Fruit fly (Drosophila melanogaster) whole organism, embryonic: ENCODE results near the gene CG7264.
A peak's percentile ranks its signal among the peaks of the same experiment; 100 is the strongest.

Experiments
- CG10267 ChIP-seq: fragments of 200-800 bp; sonication (Bioruptor generic); optimal IDR thresholded peaks from 2 replicates; lab custom pipeline; 2018; ENCODE audit warnings: missing biosample characterization, mild to moderate bottlenecking, missing genetic modification characterization, moderate library complexity
- CG10431 ChIP-seq: fragments of 200-800 bp; sonication (Bioruptor generic); optimal IDR thresholded peaks from 3 replicates; lab custom pipeline; 2018; ENCODE audit warnings: missing biosample characterization, mild to moderate bottlenecking, missing genetic modification characterization
- CG11696 ChIP-seq: fragments of 200-800 bp; sonication (Bioruptor generic); IDR thresholded peaks from 2 replicates; pipeline ENCODE4 v1.3.6; 2022; ENCODE audit warnings: missing biosample characterization, missing genetic modification characterization
- CG12219 ChIP-seq: fragments of 200-800 bp; sonication (Bioruptor generic); optimal IDR thresholded peaks from 3 replicates; lab custom pipeline; 2018; ENCODE audit warnings: missing biosample characterization, mild to moderate bottlenecking, missing genetic modification characterization
- CG12391 ChIP-seq: fragments of 200-800 bp; sonication (Bioruptor generic); optimal IDR thresholded peaks from 3 replicates; lab custom pipeline; 2018; ENCODE audit warnings: missing biosample characterization, mild to moderate bottlenecking, missing genetic modification characterization, moderate library complexity
- CG12744 ChIP-seq: fragments of 200-800 bp; sonication (Bioruptor generic); optimal IDR thresholded peaks from 2 replicates; lab custom pipeline; 2016; ENCODE audit warnings: missing biosample characterization, missing genetic modification characterization
- CG13624 ChIP-seq: fragments of 200-800 bp; sonication (Bioruptor generic); optimal IDR thresholded peaks from 2 replicates; lab custom pipeline; 2016; ENCODE audit warnings: missing biosample characterization, missing genetic modification characterization
- CG15479 ChIP-seq: fragments of 200-800 bp; sonication (Bioruptor generic); optimal IDR thresholded peaks from 3 replicates; lab custom pipeline; 2019; ENCODE audit warnings: missing biosample characterization, mild to moderate bottlenecking, missing genetic modification characterization, moderate library complexity
- CG15601 ChIP-seq: fragments of 200-800 bp; sonication (Bioruptor generic); optimal IDR thresholded peaks from 3 replicates; lab custom pipeline; 2019; ENCODE audit warnings: missing biosample characterization, mild to moderate bottlenecking, missing genetic modification characterization, moderate library complexity
- CG1602 ChIP-seq: fragments of 200-800 bp; sonication (Bioruptor generic); optimal IDR thresholded peaks from 3 replicates; lab custom pipeline; 2016; ENCODE audit warnings: missing biosample characterization, missing genetic modification characterization
- CG17186 ChIP-seq: fragments of 200-800 bp; sonication (Bioruptor generic); optimal IDR thresholded peaks from 3 replicates; lab custom pipeline; 2017; ENCODE audit warnings: missing biosample characterization, missing genetic modification reagents, missing genetic modification characterization
- CG17328 ChIP-seq: fragments of 200-800 bp; sonication (Bioruptor generic); IDR thresholded peaks from 2 replicates; pipeline ENCODE4 v1.3.6; 2022; ENCODE audit warnings: missing biosample characterization, missing genetic modification characterization
- CG18011 ChIP-seq: fragments of 200-800 bp; sonication (Bioruptor generic); optimal IDR thresholded peaks from 2 replicates; lab custom pipeline; 2017; ENCODE audit warnings: missing biosample characterization, missing genetic modification characterization, mild to moderate bottlenecking, moderate library complexity, missing genotype
- CG18476 ChIP-seq: fragments of 200-800 bp; sonication (Bioruptor generic); optimal IDR thresholded peaks from 2 replicates; lab custom pipeline; 2016; ENCODE audit warnings: missing biosample characterization, mild to moderate bottlenecking, missing genetic modification characterization
- CG18619 ChIP-seq: fragments of 200-800 bp; sonication (Bioruptor generic); optimal IDR thresholded peaks from 3 replicates; lab custom pipeline; 2017; ENCODE audit warnings: missing biosample characterization, mild to moderate bottlenecking, missing genetic modification characterization
- CG18764 ChIP-seq: fragments of 200-800 bp; sonication (Bioruptor generic); optimal IDR thresholded peaks from 3 replicates; lab custom pipeline; 2016; ENCODE audit warnings: missing biosample characterization, missing genetic modification characterization
- CG31365 ChIP-seq: fragments of 200-800 bp; sonication (Bioruptor generic); optimal IDR thresholded peaks from 2 replicates; lab custom pipeline; 2018; ENCODE audit warnings: missing biosample characterization, mild to moderate bottlenecking, missing genetic modification characterization
- CG32772 ChIP-seq: fragments of 200-800 bp; sonication (Bioruptor generic); IDR thresholded peaks from 2 replicates; pipeline ENCODE4 v1.3.6; 2022; ENCODE audit warnings: missing biosample characterization, missing genetic modification characterization
- CG4707 ChIP-seq: fragments of 200-800 bp; sonication (Bioruptor generic); optimal IDR thresholded peaks from 2 replicates; lab custom pipeline; 2018; ENCODE audit warnings: missing biosample characterization, mild to moderate bottlenecking, missing genetic modification characterization, moderate library complexity
- CG6654 ChIP-seq: fragments of 200-800 bp; sonication (Bioruptor generic); optimal IDR thresholded peaks from 2 replicates; lab custom pipeline; 2017; ENCODE audit warnings: missing biosample characterization, mild to moderate bottlenecking, missing genetic modification characterization
- CG9215 ChIP-seq: fragments of 200-800 bp; sonication (Bioruptor generic); IDR thresholded peaks from 2 replicates; pipeline ENCODE4 v1.3.6; 2022; ENCODE audit warnings: missing biosample characterization, missing genetic modification characterization
- Camta ChIP-seq: fragments of 200-800 bp; sonication (Bioruptor generic); optimal IDR thresholded peaks from 2 replicates; lab custom pipeline; 2016; ENCODE audit warnings: missing biosample characterization, missing genetic modification characterization
- Dbx ChIP-seq: fragments of 200-800 bp; sonication (Bioruptor generic); IDR thresholded peaks from 3 replicates; pipeline ENCODE4 v1.3.6; 2022; ENCODE audit warnings: missing biosample characterization, missing genetic modification characterization
- H15 ChIP-seq: fragments of 200-800 bp; sonication (Bioruptor generic); IDR thresholded peaks from 3 replicates; pipeline ENCODE4 v1.3.6; 2022; ENCODE audit warnings: missing biosample characterization, missing genetic modification characterization
- HHEX ChIP-seq: fragments of 200-800 bp; sonication (Bioruptor generic); optimal IDR thresholded peaks from 3 replicates; lab custom pipeline; 2017; ENCODE audit warnings: missing biosample characterization, mild to moderate bottlenecking, missing genetic modification characterization, missing genetic modification reagents
- HLH3B ChIP-seq: fragments of 200-800 bp; sonication (Bioruptor generic); IDR thresholded peaks from 2 replicates; pipeline ENCODE4 v1.3.6; 2022; ENCODE audit warnings: missing biosample characterization, missing genetic modification characterization
- HLHmδ ChIP-seq: fragments of 200-800 bp; sonication (Bioruptor generic); optimal IDR thresholded peaks from 2 replicates; lab custom pipeline; 2018; ENCODE audit warnings: missing biosample characterization, mild to moderate bottlenecking, missing genetic modification characterization, moderate library complexity
- Kr ChIP-seq: fragments of 200-800 bp; sonication (Bioruptor generic); optimal IDR thresholded peaks from 2 replicates; lab custom pipeline; 2017; ENCODE audit warnings: missing biosample characterization, mild to moderate bottlenecking, missing genetic modification characterization
- Mad ChIP-seq: fragments of 200-800 bp; sonication (Bioruptor generic); optimal IDR thresholded peaks from 2 replicates; lab custom pipeline; 2016; ENCODE audit warnings: missing biosample characterization, missing genetic modification characterization
- Mrtf ChIP-seq: fragments of 200-800 bp; sonication (Bioruptor generic); IDR thresholded peaks from 3 replicates; pipeline ENCODE4 v1.3.6; 2022; ENCODE audit warnings: missing biosample characterization, missing genetic modification characterization
- Ravus ChIP-seq: fragments of 200-800 bp; sonication (Bioruptor generic); IDR thresholded peaks from 2 replicates; pipeline ENCODE4 v1.3.6; 2022; ENCODE audit warnings: missing biosample characterization, missing genetic modification characterization
- Rfx ChIP-seq: fragments of 200-800 bp; sonication (Bioruptor generic); IDR thresholded peaks from 2 replicates; pipeline ENCODE4 v1.3.6; 2022; ENCODE audit warnings: missing biosample characterization, missing genetic modification characterization
- Sry-δ ChIP-seq: fragments of 200-800 bp; sonication (Bioruptor generic); optimal IDR thresholded peaks from 2 replicates; lab custom pipeline; 2016; ENCODE audit warnings: missing biosample characterization, missing genetic modification characterization
- Usf ChIP-seq: fragments of 200-800 bp; sonication (Bioruptor generic); optimal IDR thresholded peaks from 2 replicates; lab custom pipeline; 2017; ENCODE audit warnings: missing genotype, missing biosample characterization, missing genetic modification characterization
- ase ChIP-seq: fragments of 200-800 bp; sonication (Bioruptor generic); IDR thresholded peaks from 3 replicates; pipeline ENCODE4 v1.3.6; 2022; ENCODE audit warnings: missing biosample characterization, missing genetic modification characterization
- ash1 ChIP-seq: fragments of 200-800 bp; sonication (Bioruptor generic); optimal IDR thresholded peaks from 2 replicates; lab custom pipeline; 2018; ENCODE audit warnings: missing biosample characterization, mild to moderate bottlenecking, missing genetic modification characterization
- caup ChIP-seq: fragments of 200-800 bp; sonication (Bioruptor generic); optimal IDR thresholded peaks from 3 replicates; lab custom pipeline; 2017; ENCODE audit warnings: missing biosample characterization, mild to moderate bottlenecking, missing genetic modification characterization, moderate library complexity; ENCODE audit not compliant: severe bottlenecking
- cwo ChIP-seq: fragments of 200-800 bp; sonication (Bioruptor generic); optimal IDR thresholded peaks from 3 replicates; lab custom pipeline; 2017; ENCODE audit warnings: missing biosample characterization, missing genetic modification characterization, mild to moderate bottlenecking, moderate library complexity, missing genetic modification reagents
- dan ChIP-seq: fragments of 200-800 bp; sonication (Bioruptor generic); IDR thresholded peaks from 2 replicates; pipeline ENCODE4 v1.3.6; 2022; ENCODE audit warnings: missing biosample characterization, missing genetic modification characterization
- danr ChIP-seq: fragments of 200-800 bp; sonication (Bioruptor generic); IDR thresholded peaks from 2 replicates; pipeline ENCODE4 v1.3.6; 2022; ENCODE audit warnings: missing biosample characterization, missing genetic modification characterization
- dmrt11E ChIP-seq: fragments of 200-800 bp; sonication (Bioruptor generic); optimal IDR thresholded peaks from 3 replicates; lab custom pipeline; 2018; ENCODE audit warnings: missing biosample characterization, mild to moderate bottlenecking, missing genetic modification characterization, moderate library complexity
- esg ChIP-seq: fragments of 200-800 bp; sonication (Bioruptor generic); conservative IDR thresholded peaks from 2 replicates; pipeline ENCODE4 v1.3.6; 2022; ENCODE audit warnings: missing biosample characterization, missing genetic modification characterization
- fd96Cb ChIP-seq: fragments of 200-800 bp; sonication (Bioruptor generic); optimal IDR thresholded peaks from 2 replicates; lab custom pipeline; 2018; ENCODE audit warnings: missing biosample characterization, mild to moderate bottlenecking, missing genetic modification characterization, moderate library complexity
- klu ChIP-seq: fragments of 200-800 bp; sonication (Bioruptor generic); IDR thresholded peaks from 2 replicates; pipeline ENCODE4 v1.3.6; 2022; ENCODE audit warnings: missing biosample characterization, missing genetic modification characterization
- maf-S ChIP-seq: fragments of 200-800 bp; sonication (Bioruptor generic); optimal IDR thresholded peaks from 2 replicates; lab custom pipeline; 2016; ENCODE audit warnings: missing biosample characterization, missing genetic modification characterization
- pb ChIP-seq: fragments of 200-800 bp; sonication (Bioruptor generic); optimal IDR thresholded peaks from 3 replicates; lab custom pipeline; 2016; ENCODE audit warnings: missing biosample characterization, missing genetic modification characterization
- pum ChIP-seq: fragments of 200-800 bp; sonication (Bioruptor generic); optimal IDR thresholded peaks from 2 replicates; lab custom pipeline; 2016; ENCODE audit warnings: missing biosample characterization, missing genetic modification characterization
- slbo ChIP-seq: fragments of 200-800 bp; sonication (Bioruptor generic); IDR thresholded peaks from 2 replicates; pipeline ENCODE4 v1.3.6; 2022; ENCODE audit warnings: missing biosample characterization, missing genetic modification characterization
- tap ChIP-seq: fragments of 200-800 bp; optimal IDR thresholded peaks from 3 replicates; lab custom pipeline; 2019; ENCODE audit warnings: missing biosample characterization, mild to moderate bottlenecking, missing genetic modification characterization, moderate library complexity
- tx ChIP-seq: fragments of 200-800 bp; sonication (Bioruptor generic); optimal IDR thresholded peaks from 2 replicates; lab custom pipeline; 2016; ENCODE audit warnings: missing biosample characterization, missing genetic modification characterization
- vfl ChIP-seq: fragments of 200-800 bp; sonication (Bioruptor generic); optimal IDR thresholded peaks from 2 replicates; lab custom pipeline; 2016; ENCODE audit warnings: missing biosample characterization, missing genetic modification characterization
- zfh2 ChIP-seq: fragments of 200-800 bp; sonication (Bioruptor generic); optimal IDR thresholded peaks from 2 replicates; lab custom pipeline; 2016; ENCODE audit warnings: missing biosample characterization, missing genetic modification characterization

Gene CG7264

dm6 chr3L:11785291-11785690 lies 43.5 kb upstream of the CG7264 start (continued):
- peak; percentile 15 for TF ChIP-seq zfh2 (GFP tag; lab: Kevin White, UChicago)
- peak; percentile 19 for TF ChIP-seq Camta
- TF ChIP-seq caup (GFP tag; lab: Kevin White, UChicago): peak; percentile 18
- peak; percentile 57 for TF ChIP-seq HLH3B (GFP tag; lab: Robert Waterston, UW)
- TF ChIP-seq Dbx (GFP tag; lab: Robert Waterston, UW): peak; percentile 51; the same call in 1 of the 3 replicates
- no peak for TF ChIP-seq CG1602 (GFP tag; lab: Kevin White, UChicago)
- peak; percentile 51; the same call in 2 of the 3 replicates for TF ChIP-seq H15 (GFP tag; lab: Robert Waterston, UW)
- TF ChIP-seq HLHmδ (GFP tag; lab: Kevin White, UChicago): no peak
- peak; percentile 65 for TF ChIP-seq slbo (GFP tag; lab: Robert Waterston, UW)
- TF ChIP-seq CG31365 (tag; lab: Kevin White, UChicago): no peak
- peak; percentile 43 for TF ChIP-seq cwo (GFP tag; lab: Kevin White, UChicago)
- TF ChIP-seq ase: no peak
- no peak for TF ChIP-seq CG12391 (tag; lab: Kevin White, UChicago)
- TF ChIP-seq Usf (GFP tag; lab: Kevin White, UChicago): no peak
- TF ChIP-seq CG18764: no peak
- peak; percentile 54 for TF ChIP-seq esg
- no peak for TF ChIP-seq CG10267
- TF ChIP-seq Ravus: no peak; the same call in 1 of the 2 replicates
- TF ChIP-seq klu: no peak
- peak; percentile 58 for TF ChIP-seq CG9215 (GFP tag; lab: Robert Waterston, UW)
- TF ChIP-seq tap (tag; lab: Kevin White, UChicago): no peak
- TF ChIP-seq CG15601: no peak
- TF ChIP-seq Mrtf (GFP tag; lab: Robert Waterston, UW): no peak
- no peak for TF ChIP-seq dmrt11E (tag; lab: Kevin White, UChicago)
- TF ChIP-seq CG18619: peak; percentile 19
- peak; percentile 23; the same call in 1 of the 2 replicates for TF ChIP-seq CG32772 (GFP tag; lab: Robert Waterston, UW)
- TF ChIP-seq CG18011: no peak
- TF ChIP-seq CG6654: no peak
- TF ChIP-seq dan: no peak
- TF ChIP-seq CG11696: no peak
- TF ChIP-seq ash1 (GFP tag; lab: Kevin White, UChicago): no peak
- no peak for TF ChIP-seq Kr
- no peak for TF ChIP-seq maf-S (GFP tag; lab: Kevin White, UChicago)
- TF ChIP-seq CG10431 (GFP tag; lab: Kevin White, UChicago): no peak
- TF ChIP-seq pb: no peak
- no peak for TF ChIP-seq CG12219 (GFP tag; lab: Kevin White, UChicago)
- peak; percentile 79 for TF ChIP-seq Rfx (GFP tag; lab: Robert Waterston, UW)
- TF ChIP-seq Sry-δ (GFP tag; lab: Kevin White, UChicago): peak; percentile 14
- TF ChIP-seq CG4707: no peak
- TF ChIP-seq CG12744 (GFP tag; lab: Kevin White, UChicago): no peak
- peak; percentile 28 for TF ChIP-seq HHEX (GFP tag; lab: Kevin White, UChicago)
- TF ChIP-seq danr (GFP tag; lab: Robert Waterston, UW): no peak
- no peak for TF ChIP-seq CG17186 (GFP tag; lab: Kevin White, UChicago)
- TF ChIP-seq pum (GFP tag; lab: Kevin White, UChicago): peak; percentile 0
- TF ChIP-seq CG13624 (GFP tag; lab: Kevin White, UChicago): peak; percentile 35
- TF ChIP-seq fd96Cb (tag; lab: Kevin White, UChicago): peak; percentile 25
- no peak for TF ChIP-seq tx (GFP tag; lab: Kevin White, UChicago)
- TF ChIP-seq Mad (GFP tag; lab: Kevin White, UChicago): no peak
- peak; percentile 10 for TF ChIP-seq CG18476 (GFP tag; lab: Kevin White, UChicago)
- no peak for TF ChIP-seq vfl (GFP tag; lab: Kevin White, UChicago)
- TF ChIP-seq CG15479 (GFP tag; lab: Kevin White, UChicago): no peak
- peak; percentile 37; the same call in 1 of the 2 replicates for TF ChIP-seq CG17328 (GFP tag; lab: Robert Waterston, UW)
